Fruit fly (Drosophila melanogaster) whole organism: ENCODE results near the gene Son.

Experiments
- Dll ChIP-seq: fragments of >200 bp; optimal IDR thresholded peaks from 2 replicates; lab custom pipeline; 2017
- pan ChIP-seq: fragments of >200 bp; optimal IDR thresholded peaks from 2 replicates; lab custom pipeline; 2017
- psq ChIP-seq: fragments of >200 bp; optimal IDR thresholded peaks from 2 replicates; lab custom pipeline; 2017

- TF ChIP-seq Dll, result no peak
- TF ChIP-seq pan (lab: Kevin White, UChicago), result no peak
- TF ChIP-seq psq (lab: Kevin White, UChicago), result no peak
Observed at dm6 chr3R:9581973-9582372, 4.1 kb downstream of the Son start.
